Worm (Caenorhabditis elegans) whole organism, L4 larva: ENCODE results near the gene Y46H3C.5.

Experiments used
- nhr-11 ChIP-seq: fragments of 150-350 bp; optimal IDR thresholded peaks from 2 replicates; lab custom pipeline; 2014; ENCODE audit warnings: missing biosample characterization, missing genetic modification characterization
- pha-4 ChIP-seq, 2 experiments: fragments of 150-350 bp in 1 of 2; fragments of 200-800 bp in 1 of 2; sonication (Bioruptor generic) in 1 of 2; IDR thresholded peaks in 1 of 2; optimal IDR thresholded peaks in 1 of 2; 2 replicates each; pipeline versions ENCODE4 v1.3.6 to Lab custom; 2014 to 2022; ENCODE audit warnings: missing genetic modification characterization in 2 of 2, missing genetic modification reagents in 2 of 2, missing biosample characterization in 1 of 2, missing compliant biosample characterization in 1 of 2
- saeg-2 ChIP-seq: fragments of 200-800 bp; sonication (Bioruptor generic); IDR thresholded peaks from 2 replicates; pipeline ENCODE4 v1.3.6; 2022; ENCODE audit warnings: missing genetic modification reagents, missing genetic modification characterization, missing compliant biosample characterization
- zag-1 ChIP-seq: fragments of 150-350 bp; optimal IDR thresholded peaks from 2 replicates; lab custom pipeline; 2014; ENCODE audit warnings: missing biosample characterization, missing genetic modification characterization

DNA sequence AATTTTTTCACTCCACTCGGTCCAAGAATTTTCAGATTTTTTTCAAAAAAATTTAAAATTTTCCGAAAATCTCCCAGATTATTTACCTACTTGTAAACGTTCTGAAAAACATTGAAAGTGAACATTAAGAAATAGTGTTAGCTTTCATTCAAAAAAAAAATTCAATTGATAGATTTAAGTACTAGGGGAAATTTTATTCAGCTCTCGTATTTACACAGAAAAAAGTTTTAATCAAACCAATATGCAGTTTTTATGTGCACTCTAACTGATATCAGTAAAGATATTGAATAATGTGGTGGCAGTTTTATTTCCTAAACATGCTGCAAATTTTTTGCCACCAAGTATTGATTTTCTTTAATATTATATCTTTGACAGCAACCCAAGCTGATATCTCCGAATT, 24.1 kb downstream of the Y46H3C.5 start, which contains the start of gene irld-42:
- TF ChIP-seq zag-1 = no peak
- TF ChIP-seq saeg-2 = no peak
- no peak for TF ChIP-seq pha-4 (GFP tag; IDR thresholded peaks at IDR 0.05; lab: Robert Waterston, UW)
- TF ChIP-seq pha-4 (tag; optimal IDR thresholded peaks at IDR 0.05; lab: Kevin White, UChicago) = no peak
- no peak for TF ChIP-seq nhr-11 (tag; lab: Kevin White, UChicago)
